Worm (Caenorhabditis elegans): Measurements from ENCODE around the gene F43C9.2.

DNA sequence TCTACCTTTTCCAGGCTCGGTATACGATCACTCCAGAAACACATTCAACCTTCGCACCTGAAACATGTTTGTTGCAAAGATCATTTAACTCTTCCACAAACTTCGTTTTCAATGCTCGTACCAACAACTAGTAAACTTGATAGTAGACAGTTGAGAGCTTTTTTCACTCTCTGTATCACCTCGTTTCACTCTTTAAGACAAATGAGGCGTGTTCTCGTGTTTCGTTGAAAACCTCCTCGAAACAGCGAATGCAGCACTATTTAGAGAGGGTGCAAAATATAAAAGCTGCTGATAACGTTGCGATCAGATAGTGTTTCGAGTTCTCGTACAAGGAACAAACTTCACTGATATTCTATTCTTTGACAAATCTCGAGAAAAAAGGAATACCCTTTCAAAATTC, 9.6 kb downstream of the F43C9.2 start, which contains the start of gene F43C9.1:
- no peak for TF ChIP-seq nhr-20 (tag; optimal IDR thresholded peaks at IDR 0.05)
- no peak for TF ChIP-seq C16A3.4 (tag; optimal IDR thresholded peaks at IDR 0.05)
- no peak for TF ChIP-seq unc-130 (tag; optimal IDR thresholded peaks at IDR 0.05)
- TF ChIP-seq ceh-8 (GFP tag; optimal IDR thresholded peaks at IDR 0.05) = no peak
- no peak for TF ChIP-seq nhr-76 (tag; optimal IDR thresholded peaks at IDR 0.05)
- no peak for TF ChIP-seq rnt-1 (tag; optimal IDR thresholded peaks at IDR 0.05)
- TF ChIP-seq fos-1 (tag; optimal IDR thresholded peaks at IDR 0.05) = no peak
- TF ChIP-seq pax-3 (tag; optimal IDR thresholded peaks at IDR 0.05) = no peak

Data from whole organism, L1 larva.